Worm (Caenorhabditis elegans) whole organism, young adult: ENCODE data around the gene aps-2.

Experiments
- B0035.1 ChIP-seq: sonication (generic microtip); optimal IDR thresholded peaks from 2 replicates; lab custom pipeline; 2016; ENCODE audit warnings: missing genetic modification characterization, mild to moderate bottlenecking, missing compliant biosample characterization, missing genotype, missing genetic modification reagents
- F10E7.11 ChIP-seq: sonication (generic microtip); optimal IDR thresholded peaks from 2 replicates; lab custom pipeline; 2017; ENCODE audit warnings: mild to moderate bottlenecking, missing genetic modification characterization, moderate library complexity, missing compliant biosample characterization
- F52B5.7 ChIP-seq: sonication (generic microtip); optimal IDR thresholded peaks from 2 replicates; lab custom pipeline; 2016; ENCODE audit warnings: mild to moderate bottlenecking, missing genetic modification characterization, missing compliant biosample characterization
- atf-7 ChIP-seq: sonication (generic microtip); optimal IDR thresholded peaks from 2 replicates; lab custom pipeline; 2017; ENCODE audit warnings: mild to moderate bottlenecking, missing genetic modification characterization, missing compliant biosample characterization
- ceh-27 ChIP-seq: fragments of 200-800 bp; sonication (Bioruptor generic); optimal IDR thresholded peaks from 2 replicates; lab custom pipeline; 2018; ENCODE audit warnings: mild to moderate bottlenecking, missing genetic modification characterization, moderate library complexity, missing compliant biosample characterization
- hmg-20 ChIP-seq: fragments of 200-800 bp; sonication (Bioruptor generic); IDR thresholded peaks from 2 replicates; pipeline ENCODE4 v1.3.6; 2022; ENCODE audit warnings: missing genetic modification reagents, missing genetic modification characterization, missing compliant biosample characterization
- lin-26 ChIP-seq: fragments of 200-800 bp; sonication (Bioruptor generic); IDR thresholded peaks from 2 replicates; pipeline ENCODE4 v1.3.6; 2022; ENCODE audit warnings: missing genetic modification reagents, missing genetic modification characterization, missing compliant biosample characterization
- lin-35 ChIP-seq, 3 experiments: fragments of 150-350 bp in 2 of 3; sonication (generic microtip) in 1 of 3; optimal IDR thresholded peaks; 2 replicates each; lab custom pipeline; 2014 to 2018; ENCODE audit warnings: missing biosample characterization in 3 of 3, missing genetic modification characterization in 3 of 3, missing genetic modification reagents in 3 of 3
- madf-3 ChIP-seq: fragments of 200-800 bp; sonication (Bioruptor generic); IDR thresholded peaks from 2 replicates; pipeline ENCODE4 v1.3.6; 2022; ENCODE audit warnings: missing genetic modification reagents, missing genetic modification characterization, missing compliant biosample characterization
- nfya-1 ChIP-seq: sonication (generic microtip); optimal IDR thresholded peaks from 2 replicates; lab custom pipeline; 2017; ENCODE audit warnings: antibody characterized with exemption, missing compliant biosample characterization, missing genetic modification characterization, borderline replicate concordance; ENCODE audit not compliant: insufficient read depth
- snpc-4 ChIP-seq, 5 experiments: fragments of 150-350 bp in 1 of 5; sonication (generic microtip) in 4 of 5; optimal IDR thresholded peaks; 2 replicates each; lab custom pipeline; 2014 to 2018; ENCODE audit warnings: missing genetic modification characterization in 5 of 5, missing biosample characterization in 3 of 5, antibody characterized with exemption in 2 of 5, mild to moderate bottlenecking in 2 of 5, missing compliant biosample characterization in 2 of 5, missing genotype in 2 of 5, moderate library complexity in 2 of 5, missing genetic modification reagents in 1 of 5
- sptf-2 ChIP-seq: fragments of 200-800 bp; sonication (Bioruptor generic); optimal IDR thresholded peaks from 2 replicates; lab custom pipeline; 2018; ENCODE audit warnings: mild to moderate bottlenecking, missing genetic modification characterization, missing compliant biosample characterization

DNA sequence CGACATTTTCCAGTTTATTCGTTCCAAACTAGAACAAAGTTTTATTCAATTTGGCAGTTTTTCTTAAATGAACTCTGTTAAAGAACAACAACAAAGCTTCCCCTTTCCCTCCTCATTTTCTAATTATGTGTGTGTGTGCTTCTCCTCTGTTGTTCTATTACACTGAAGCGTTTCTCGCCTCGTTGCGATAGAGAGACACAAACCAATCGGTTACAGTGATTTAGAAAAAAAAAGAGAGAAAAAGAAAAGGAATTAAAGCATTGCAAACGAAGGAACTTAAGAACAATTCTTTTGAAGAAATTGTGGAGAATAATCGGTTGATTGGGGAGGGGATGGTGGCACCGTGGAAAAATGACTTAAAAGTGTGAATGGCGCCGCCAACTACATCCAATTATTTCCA is 20.5 kb upstream of the aps-2 start, which contains the start of gene cest-26:
- TF ChIP-seq ceh-27 (GFP tag; lab: Kevin White, UChicago) = no peak
- TF ChIP-seq lin-35 (GFP tag; optimal IDR thresholded peaks at IDR 0.05; lab: Kevin White, UChicago) = no peak
- no peak for TF ChIP-seq hmg-20 (GFP tag; lab: Robert Waterston, UW)
- TF ChIP-seq atf-7 (tag; lab: Kevin White, UChicago) = no peak
- TF ChIP-seq B0035.1 (tag; lab: Kevin White, UChicago) = no peak
- TF ChIP-seq F10E7.11 (tag; lab: Kevin White, UChicago) = no peak
- no peak for TF ChIP-seq snpc-4 (GFP tag; optimal IDR thresholded peaks at IDR 0.05; lab: Kevin White, UChicago)
- no peak for TF ChIP-seq snpc-4 (tag; optimal IDR thresholded peaks at IDR 0.05; lab: Kevin White, UChicago)
- TF ChIP-seq lin-26 (GFP tag; lab: Robert Waterston, UW) = no peak
- TF ChIP-seq madf-3 (GFP tag; lab: Robert Waterston, UW) = no peak
- no peak for TF ChIP-seq sptf-2 (GFP tag; lab: Kevin White, UChicago)
- TF ChIP-seq F52B5.7 (tag; lab: Kevin White, UChicago) = no peak
- TF ChIP-seq nfya-1 (tag; lab: Kevin White, UChicago) = no peak
